Fruit fly (Drosophila melanogaster): Measurements from ENCODE around the gene chp.

Gene chp

DNA sequence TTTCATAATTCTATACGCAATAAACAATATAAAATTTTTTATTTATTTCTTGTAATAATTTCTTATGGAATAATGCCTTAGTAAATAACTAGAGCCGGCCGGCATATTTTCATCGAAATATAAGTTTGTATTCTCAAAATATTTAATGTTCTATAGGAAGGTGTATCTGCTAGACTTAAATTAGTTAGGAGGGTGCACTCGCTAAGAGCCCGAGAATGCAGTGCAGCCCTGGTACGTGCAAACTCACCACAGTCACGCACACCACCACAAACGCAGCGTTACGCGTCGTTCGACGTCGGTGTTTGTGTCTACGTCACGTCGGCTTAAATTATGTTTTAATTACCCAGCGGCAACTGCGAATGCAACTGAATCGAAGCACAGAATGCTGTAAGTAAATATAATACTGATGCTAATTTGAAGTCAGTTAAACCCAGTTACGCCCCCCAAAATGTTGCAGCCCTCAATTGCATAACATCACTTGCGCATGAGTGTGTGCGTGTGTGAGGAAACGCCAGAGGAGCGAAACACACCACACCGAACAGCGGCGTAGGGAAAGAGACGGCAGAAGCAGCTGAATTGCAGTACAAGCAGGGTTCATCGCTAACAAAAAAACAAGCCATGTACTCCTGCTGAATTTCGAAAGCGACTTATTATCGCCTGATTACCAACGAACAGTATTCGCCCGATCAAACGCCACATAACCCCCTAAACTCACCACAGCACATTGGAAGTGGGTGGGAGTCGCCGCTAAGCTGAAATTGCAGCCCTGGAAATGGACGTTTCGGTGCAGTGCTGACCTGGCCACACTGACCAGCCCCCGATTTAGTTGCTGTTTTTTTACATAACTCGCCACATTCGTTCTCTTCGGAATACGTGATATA lies 10.2 kb upstream of the chp start, which contains the start of gene CG12054:
Gene CG12054 (plus strand): TSS at position 247 of the 881 bp plus-strand sequence.
- no peak for TF ChIP-seq EcR (GFP tag; optimal IDR thresholded peaks at IDR 0.05)
- TF ChIP-seq pan (optimal IDR thresholded peaks at IDR 0.05): no peak
- no peak for TF ChIP-seq CG8478 (optimal IDR thresholded peaks at IDR 0.05)
- no peak for TF ChIP-seq Dll (optimal IDR thresholded peaks at IDR 0.05)
- no peak for TF ChIP-seq usp (GFP tag; optimal IDR thresholded peaks at IDR 0.05)
- TF ChIP-seq psq (optimal IDR thresholded peaks at IDR 0.05): no peak

DNA sequence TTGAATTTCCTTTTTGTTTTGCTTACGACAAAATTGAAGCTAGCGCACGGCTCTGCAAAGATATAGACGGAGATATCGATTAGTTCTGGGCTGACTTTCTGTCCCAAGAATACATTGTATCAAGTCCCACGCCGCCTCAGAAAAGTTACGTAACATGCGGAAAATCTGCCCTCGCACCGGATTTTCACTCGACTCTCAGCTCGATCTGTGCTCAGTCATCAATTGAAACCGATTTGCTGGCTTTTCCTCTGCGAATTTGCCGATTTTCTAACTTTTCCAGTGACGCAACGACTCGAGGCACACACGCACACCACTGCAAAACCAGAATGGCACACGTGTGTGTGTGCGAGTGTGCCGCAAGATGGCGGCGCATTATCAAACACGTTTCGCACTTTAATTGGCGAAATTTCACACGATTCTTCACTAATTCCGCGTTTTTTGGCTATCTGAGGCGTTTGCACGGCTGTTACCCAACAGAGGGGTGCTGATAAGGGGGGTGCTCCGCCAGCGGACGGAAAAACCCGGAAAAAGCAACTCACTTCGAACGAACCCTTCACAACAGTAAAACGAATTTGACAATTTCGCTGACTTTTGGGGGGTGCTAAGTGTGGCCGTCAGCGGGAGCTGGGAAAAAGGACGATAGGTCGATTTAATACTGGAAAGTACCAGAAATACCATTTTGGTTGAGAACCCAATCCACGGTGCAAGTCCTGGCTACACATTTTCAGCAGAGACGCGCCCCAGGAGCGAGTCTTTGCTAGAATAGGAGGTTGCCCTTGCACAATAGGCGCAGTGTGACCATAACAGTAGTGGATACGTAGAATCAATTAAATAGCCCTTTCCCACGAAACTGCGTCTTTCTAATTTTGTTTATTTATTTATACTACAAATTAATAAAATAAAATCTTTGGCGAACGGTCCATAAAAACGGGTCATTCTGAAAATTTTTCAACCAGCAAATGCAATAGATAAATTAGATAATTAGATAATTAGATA lies 8.8 kb upstream of the chp start, which contains the start of gene ATPsynC:
Gene ATPsynC (minus strand): TSS at position 634 of the 996 bp plus-strand sequence.
- no peak for TF ChIP-seq CG8478 (optimal IDR thresholded peaks at IDR 0.05)
- TF ChIP-seq pan (optimal IDR thresholded peaks at IDR 0.05): no peak
- TF ChIP-seq usp (GFP tag; optimal IDR thresholded peaks at IDR 0.05): no peak
- no peak for TF ChIP-seq psq (optimal IDR thresholded peaks at IDR 0.05)
- no peak for TF ChIP-seq Dll (optimal IDR thresholded peaks at IDR 0.05)
- TF ChIP-seq EcR (GFP tag; optimal IDR thresholded peaks at IDR 0.05): no peak

DNA sequence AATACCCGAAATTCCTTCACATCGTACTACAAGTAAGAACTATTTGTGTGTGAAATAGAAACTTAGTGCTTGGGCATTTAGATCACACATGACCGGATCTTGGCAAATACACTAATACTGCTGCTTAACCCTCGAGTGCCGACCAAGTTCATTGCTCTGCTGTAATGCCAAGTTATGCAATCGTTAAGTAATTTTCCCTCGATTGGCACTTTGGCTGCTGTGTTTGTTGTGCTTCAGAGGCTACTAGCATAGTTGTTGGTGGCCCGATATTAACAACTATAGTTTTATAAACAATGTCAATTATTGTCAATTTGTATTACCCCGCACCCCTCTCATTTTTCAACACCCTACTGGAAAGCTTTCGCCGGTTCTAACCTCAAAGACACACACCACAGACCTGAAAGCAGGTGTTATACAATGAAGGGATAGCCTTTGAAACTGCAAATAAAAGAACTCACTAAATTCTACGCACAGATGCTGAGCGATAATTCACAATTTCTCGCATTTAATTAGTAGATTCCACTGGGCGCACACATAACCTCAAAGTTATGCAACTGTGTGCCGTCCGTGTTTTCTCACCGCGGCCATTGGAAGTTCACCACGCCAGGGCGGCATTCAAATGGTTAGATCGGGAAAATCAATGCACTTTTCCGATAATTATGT lies 7.8 kb upstream of the chp start:
- peak in 1 of 2 experiments; percentile 86 for TF ChIP-seq EcR (GFP tag; optimal IDR thresholded peaks at IDR 0.05)
- no peak for TF ChIP-seq CG8478 (optimal IDR thresholded peaks at IDR 0.05)

DNA sequence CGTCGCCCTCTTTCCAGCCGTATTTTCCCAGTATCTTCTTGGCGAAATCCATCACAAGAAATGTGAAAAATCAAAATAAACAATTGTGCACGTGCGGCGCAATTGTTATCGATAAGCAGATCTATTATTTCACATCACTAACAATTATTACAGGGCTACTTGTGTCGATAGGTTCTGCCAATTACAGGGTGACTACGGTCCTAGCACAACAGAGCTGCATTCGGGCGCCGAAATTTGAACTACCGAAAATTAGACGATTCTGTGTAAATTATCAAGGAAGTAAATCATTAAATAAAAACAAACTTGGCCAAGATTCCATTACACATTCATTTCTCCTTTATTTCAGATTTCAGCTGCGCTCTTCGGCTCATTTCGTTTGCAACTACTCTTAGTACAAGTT lies 5.3 kb upstream of the chp start, which contains the start of gene CG15561:
Gene CG15561 (minus strand): TSS at position 113 of the 400 bp plus-strand sequence.
- TF ChIP-seq CG8478 (optimal IDR thresholded peaks at IDR 0.05): no peak
- TF ChIP-seq pan (optimal IDR thresholded peaks at IDR 0.05): no peak
- no peak for TF ChIP-seq psq (optimal IDR thresholded peaks at IDR 0.05)
- TF ChIP-seq EcR (GFP tag; optimal IDR thresholded peaks at IDR 0.05): no peak
- TF ChIP-seq Dll (optimal IDR thresholded peaks at IDR 0.05): no peak
- TF ChIP-seq usp (GFP tag; optimal IDR thresholded peaks at IDR 0.05): no peak

DNA sequence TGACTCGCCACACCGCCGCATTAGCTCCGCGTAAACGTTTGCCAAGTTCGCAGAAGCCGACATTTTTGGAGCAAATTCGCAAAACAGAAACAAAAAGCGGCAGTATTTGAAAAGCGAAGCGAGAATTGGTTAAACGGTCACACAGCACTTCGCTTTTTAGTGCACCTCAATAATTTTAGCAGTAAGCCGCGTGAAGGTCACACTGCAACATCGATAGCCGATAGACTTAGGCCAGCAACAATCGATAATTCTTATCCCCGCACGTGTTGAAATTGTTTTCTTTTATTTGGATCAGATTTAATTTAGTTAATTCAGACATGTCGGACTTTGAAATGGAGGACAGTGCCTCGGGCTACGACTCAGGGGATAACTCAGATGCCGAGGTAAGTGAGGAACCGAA lies 2.7 kb upstream of the chp start, which contains the start of the genes Zwilch and CG1542:
Gene Zwilch (minus strand): TSS at position 150 of the 400 bp plus-strand sequence.
Gene CG1542 (plus strand): TSS at position 232 of the 400 bp plus-strand sequence.
- TF ChIP-seq pan (optimal IDR thresholded peaks at IDR 0.05): no peak

DNA sequence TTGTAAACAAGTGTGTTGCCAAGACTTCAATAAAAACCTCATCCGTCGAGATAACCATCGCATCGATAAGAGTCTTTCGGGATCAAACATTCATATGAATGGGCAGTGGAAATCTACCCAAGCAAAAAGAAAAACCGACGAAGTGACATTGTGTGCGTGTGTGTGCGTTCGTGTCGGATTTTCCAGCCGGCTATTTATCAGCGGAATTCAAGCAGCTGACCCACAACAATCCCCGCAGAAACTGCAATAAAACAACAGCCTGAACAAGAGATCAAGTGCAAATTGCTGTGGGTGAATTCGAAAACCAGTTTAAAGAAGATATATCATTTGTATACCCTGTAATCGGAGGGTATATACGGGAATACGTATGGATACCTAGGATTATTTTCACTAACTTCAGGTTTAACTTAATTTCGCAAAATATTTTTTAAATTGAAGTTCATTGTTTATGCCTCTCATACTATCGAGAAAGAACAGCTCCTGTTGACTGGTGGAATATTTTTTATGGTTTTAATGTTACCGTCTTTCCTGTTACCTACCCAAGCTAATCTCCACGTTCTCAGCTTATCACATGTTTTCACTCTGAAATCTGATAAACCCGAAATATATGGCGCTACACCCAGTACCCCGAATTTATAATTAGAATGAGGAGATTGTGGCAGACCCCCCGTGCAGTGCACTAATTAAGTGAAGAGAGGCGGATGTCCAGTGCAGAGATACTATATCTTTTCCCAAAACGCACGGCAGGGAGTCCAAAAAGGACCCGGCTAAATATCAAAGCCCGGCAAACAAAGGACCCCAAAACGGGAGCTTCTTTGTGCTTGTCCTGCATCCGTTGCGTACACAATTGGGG lies 13.2 kb downstream of the chp start:
- TF ChIP-seq pan (optimal IDR thresholded peaks at IDR 0.05) (peak; percentile 61), EcR (GFP tag; optimal IDR thresholded peaks at IDR 0.05) (no peak)

DNA sequence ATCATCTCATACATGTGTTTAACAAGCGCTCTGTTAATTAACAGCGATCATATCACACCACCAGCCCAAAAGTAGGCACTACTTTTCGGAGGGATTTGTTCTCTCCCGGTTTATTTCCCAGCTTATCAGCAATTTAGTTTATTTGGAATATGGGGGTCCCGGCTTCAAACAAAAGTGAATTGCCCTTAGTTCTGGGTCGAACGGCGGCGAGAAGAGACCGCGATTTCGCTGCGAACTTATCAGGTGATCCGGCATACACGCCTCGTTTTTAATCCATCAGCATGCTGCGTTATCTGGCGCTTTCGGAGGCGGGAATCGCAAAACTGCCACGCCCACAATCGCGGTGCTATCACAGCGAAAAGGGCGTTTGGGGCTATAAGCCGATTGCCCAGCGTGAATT lies 13.8 kb downstream of the chp start, which contains the start of gene CG1544:
Gene CG1544 (plus strand): TSS at position 186 of the 400 bp plus-strand sequence.
- TF ChIP-seq Dll (optimal IDR thresholded peaks at IDR 0.05): no peak
- no peak for TF ChIP-seq pan (optimal IDR thresholded peaks at IDR 0.05)
- TF ChIP-seq CG8478 (optimal IDR thresholded peaks at IDR 0.05): no peak
- no peak for TF ChIP-seq psq (optimal IDR thresholded peaks at IDR 0.05)
- TF ChIP-seq EcR (GFP tag; optimal IDR thresholded peaks at IDR 0.05): no peak
- TF ChIP-seq usp (GFP tag; optimal IDR thresholded peaks at IDR 0.05): no peak

DNA sequence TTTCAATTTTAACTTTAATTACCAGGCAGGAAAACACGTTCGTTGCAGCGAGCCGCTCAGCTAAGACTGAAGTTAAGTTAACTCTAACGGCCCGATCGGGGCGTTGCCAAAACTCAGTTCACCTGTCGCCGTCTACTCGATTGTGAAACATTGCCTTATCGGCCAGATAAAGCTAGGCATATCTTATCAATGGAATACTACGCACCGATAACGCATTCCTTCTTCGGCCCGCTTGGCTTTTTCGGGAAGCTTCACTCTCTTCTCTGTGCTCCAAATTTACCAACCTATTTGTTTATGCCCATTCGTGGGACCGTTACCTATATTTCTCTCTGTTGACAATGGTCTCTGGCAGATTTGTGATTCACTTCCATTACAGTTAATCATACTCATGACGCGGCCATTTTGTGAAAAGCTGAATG lies 14.8 kb downstream of the chp start, which contains the start of gene mesh:
Gene mesh (minus strand): TSS at position 68 of the 419 bp plus-strand sequence.
- TF ChIP-seq usp (GFP tag; optimal IDR thresholded peaks at IDR 0.05): no peak
- TF ChIP-seq EcR (GFP tag; optimal IDR thresholded peaks at IDR 0.05): no peak
- TF ChIP-seq CG8478 (optimal IDR thresholded peaks at IDR 0.05): no peak
- TF ChIP-seq Dll (optimal IDR thresholded peaks at IDR 0.05): no peak
- no peak for TF ChIP-seq pan (optimal IDR thresholded peaks at IDR 0.05)

DNA sequence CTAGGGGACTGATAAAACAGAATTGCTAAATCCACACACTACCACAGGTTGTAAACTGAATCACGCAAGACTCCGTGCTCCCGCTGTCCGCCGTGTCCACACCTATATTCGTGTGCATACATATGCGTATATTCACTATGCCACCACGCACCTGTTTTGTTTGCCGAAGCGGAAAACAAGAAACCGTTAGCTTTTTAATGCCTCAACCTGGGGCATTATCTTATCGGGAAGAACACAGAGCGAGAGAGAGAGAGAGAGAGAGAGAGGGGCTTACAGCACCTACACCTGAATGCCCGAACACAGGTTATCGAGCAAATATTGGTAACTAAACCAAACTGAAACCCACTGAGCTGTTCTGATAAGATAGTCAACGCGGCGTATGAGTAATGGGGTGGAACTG lies 15.9 kb downstream of the chp start:
- TF ChIP-seq Dll (optimal IDR thresholded peaks at IDR 0.05) (no peak), CG8478 (optimal IDR thresholded peaks at IDR 0.05) (no peak), usp (GFP tag; optimal IDR thresholded peaks at IDR 0.05) (no peak), pan (optimal IDR thresholded peaks at IDR 0.05) (no peak), EcR (GFP tag; optimal IDR thresholded peaks at IDR 0.05) (no peak), psq (optimal IDR thresholded peaks at IDR 0.05) (no peak)

DNA sequence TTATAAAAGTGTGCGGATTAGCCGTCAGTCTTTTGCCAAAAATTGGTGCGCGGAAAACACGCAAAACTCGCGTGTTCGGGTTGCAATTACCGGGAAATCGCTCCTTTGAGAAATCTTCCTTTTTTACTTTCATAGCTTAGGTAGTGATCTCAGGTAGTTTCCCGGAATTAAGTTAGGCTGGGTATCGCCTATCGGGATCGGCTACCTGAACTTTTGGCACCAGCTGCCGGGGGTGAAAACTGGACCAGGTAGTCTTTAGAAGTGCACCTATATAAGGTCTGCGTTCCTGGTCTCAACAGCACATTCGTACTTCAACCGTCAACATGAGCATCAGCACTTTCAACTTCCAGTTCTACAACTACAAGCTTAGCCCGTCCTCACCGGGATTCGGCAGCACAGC lies 17.5 kb downstream of the chp start, which contains the start of gene bnk:
Gene bnk (plus strand): TSS at position 301 of the 400 bp plus-strand sequence.
- TF ChIP-seq usp (GFP tag; optimal IDR thresholded peaks at IDR 0.05): no peak

DNA sequence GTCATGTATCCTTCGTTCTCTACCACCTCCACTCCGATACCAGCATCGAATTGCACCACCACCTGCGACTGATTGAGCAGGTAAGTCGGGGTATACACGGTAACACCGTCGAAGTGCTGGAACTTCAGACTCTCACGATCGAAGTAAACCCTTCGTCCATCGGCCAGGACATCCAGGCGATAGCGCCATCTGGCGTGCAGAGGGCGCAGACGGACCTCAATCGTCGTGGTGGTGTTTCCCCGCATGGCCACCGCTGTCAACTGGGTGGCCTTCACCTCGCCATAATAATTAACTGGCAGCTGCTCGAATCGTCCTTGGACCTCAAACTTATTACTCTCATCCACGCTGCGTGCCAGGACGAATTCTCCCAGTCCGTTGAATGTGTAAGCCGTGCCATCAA lies 28.7 kb downstream of the chp start:
- TF ChIP-seq psq (optimal IDR thresholded peaks at IDR 0.05): no peak
- no peak for TF ChIP-seq pan (optimal IDR thresholded peaks at IDR 0.05)
- TF ChIP-seq CG8478 (optimal IDR thresholded peaks at IDR 0.05): no peak
- no peak for TF ChIP-seq usp (GFP tag; optimal IDR thresholded peaks at IDR 0.05)
- TF ChIP-seq EcR (GFP tag; optimal IDR thresholded peaks at IDR 0.05): no peak
- no peak for TF ChIP-seq Dll (optimal IDR thresholded peaks at IDR 0.05)

Data from whole organism.